Fruit fly (Drosophila melanogaster): ENCODE data around the gene CG6607.

DNA sequence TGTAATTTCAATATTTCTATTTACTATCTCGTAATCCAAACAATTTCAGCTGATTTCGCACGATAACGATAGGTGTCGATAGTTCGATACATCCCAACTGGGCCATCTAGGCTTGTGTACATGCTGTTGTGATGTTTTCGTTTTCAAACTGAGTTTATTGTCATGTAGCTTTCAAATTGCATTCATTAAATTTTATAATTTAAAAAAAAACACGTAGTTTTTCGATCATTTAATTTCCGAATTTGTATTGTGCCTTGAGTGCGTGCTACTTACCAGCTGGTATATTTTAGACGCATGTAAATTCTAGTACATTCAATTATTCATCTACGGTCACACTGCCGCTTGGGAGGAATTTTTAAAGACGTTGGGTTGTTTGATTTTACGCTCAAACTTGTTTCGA lies 2.5 kb downstream of the CG6607 start, which contains the start of the genes CG13623 and ana1:
- no peak for TF ChIP-seq CG8478 (optimal IDR thresholded peaks at IDR 0.05)
- TF ChIP-seq CTCF (optimal IDR thresholded peaks at IDR 0.05) = no peak

Measured in S2 (cell line).